Worm (Caenorhabditis elegans) whole organism, L3 larva: ENCODE results near the gene sru-4.

Experiments
- R02D3.7 ChIP-seq: fragments of 150-350 bp; optimal IDR thresholded peaks from 2 replicates; lab custom pipeline; 2014; ENCODE audit warnings: missing biosample characterization, missing genetic modification characterization
- ZK546.5 ChIP-seq: sonication (generic microtip); optimal IDR thresholded peaks from 2 replicates; lab custom pipeline; 2017; ENCODE audit warnings: missing biosample characterization, missing genetic modification characterization
- aly-2 ChIP-seq: fragments of 150-350 bp; optimal IDR thresholded peaks from 2 replicates; lab custom pipeline; 2014; ENCODE audit warnings: missing biosample characterization, missing genetic modification characterization
- ama-1 ChIP-seq: fragments of 150-350 bp; optimal IDR thresholded peaks from 2 replicates; lab custom pipeline; 2018
- ceh-16 ChIP-seq: sonication (generic microtip); optimal IDR thresholded peaks from 2 replicates; lab custom pipeline; 2017; ENCODE audit warnings: missing biosample characterization, missing genetic modification characterization
- ceh-28 ChIP-seq: fragments of 150-350 bp; optimal IDR thresholded peaks from 2 replicates; lab custom pipeline; 2014; ENCODE audit warnings: missing biosample characterization, missing genetic modification reagents, missing genetic modification characterization
- ceh-9 ChIP-seq: sonication (generic microtip); optimal IDR thresholded peaks from 2 replicates; lab custom pipeline; 2018; ENCODE audit warnings: missing biosample characterization, missing genetic modification characterization
- daf-12 ChIP-seq: fragments of 150-350 bp; optimal IDR thresholded peaks from 2 replicates; lab custom pipeline; 2014; ENCODE audit warnings: missing biosample characterization, missing genetic modification reagents, missing genetic modification characterization
- egl-27 ChIP-seq: sonication (generic microtip); optimal IDR thresholded peaks from 4 replicates; lab custom pipeline; 2017; ENCODE audit warnings: missing biosample characterization, missing genetic modification reagents, missing genetic modification characterization
- egl-5 ChIP-seq: fragments of 150-350 bp; optimal IDR thresholded peaks from 2 replicates; lab custom pipeline; 2017; ENCODE audit warnings: missing biosample characterization, missing genetic modification reagents, missing genetic modification characterization, inconsistent platforms
- elt-1 ChIP-seq: fragments of 150-350 bp; optimal IDR thresholded peaks from 2 replicates; lab custom pipeline; 2014; ENCODE audit warnings: missing biosample characterization, missing genetic modification characterization
- elt-2 ChIP-seq: sonication (generic microtip); optimal IDR thresholded peaks from 2 replicates; lab custom pipeline; 2016; ENCODE audit warnings: missing genetic modification reagents, mild to moderate bottlenecking, missing genetic modification characterization, missing compliant biosample characterization
- elt-3 ChIP-seq, 3 experiments: fragments of 150-350 bp in 1 of 3; sonication (generic microtip) in 2 of 3; optimal IDR thresholded peaks; 2 replicates in 2 of 3; 4 replicates in 1 of 3; lab custom pipeline; 2014 to 2017; ENCODE audit warnings: missing biosample characterization in 3 of 3, missing genetic modification characterization in 3 of 3
- eor-1 ChIP-seq, 2 experiments: fragments of 150-350 bp; optimal IDR thresholded peaks; 2 replicates each; lab custom pipeline; 2014 to 2018; ENCODE audit warnings: missing biosample characterization in 2 of 2, missing genetic modification characterization in 2 of 2
- fkh-10 ChIP-seq: sonication (generic microtip); optimal IDR thresholded peaks from 2 replicates; lab custom pipeline; 2017; ENCODE audit warnings: missing biosample characterization, missing genetic modification reagents, missing genetic modification characterization
- fkh-2 ChIP-seq: fragments of 150-350 bp; optimal IDR thresholded peaks from 2 replicates; lab custom pipeline; 2014; ENCODE audit warnings: missing biosample characterization, missing genetic modification reagents, missing genetic modification characterization
- fos-1 ChIP-seq: fragments of 150-350 bp; optimal IDR thresholded peaks from 2 replicates; lab custom pipeline; 2014; ENCODE audit warnings: missing biosample characterization, missing genetic modification characterization
- hmg-11 ChIP-seq: sonication (generic microtip); optimal IDR thresholded peaks from 2 replicates; lab custom pipeline; 2016; ENCODE audit warnings: missing genetic modification characterization, missing compliant biosample characterization
- jun-1 ChIP-seq: fragments of 150-350 bp; optimal IDR thresholded peaks from 2 replicates; lab custom pipeline; 2014; ENCODE audit warnings: missing biosample characterization, missing genetic modification reagents, missing genetic modification characterization
- lin-15B ChIP-seq: fragments of 150-350 bp; optimal IDR thresholded peaks from 2 replicates; lab custom pipeline; 2014; ENCODE audit warnings: missing biosample characterization, missing genetic modification characterization
- lsy-12 ChIP-seq: sonication (generic microtip); optimal IDR thresholded peaks from 2 replicates; lab custom pipeline; 2016; ENCODE audit warnings: mild to moderate bottlenecking, missing genetic modification characterization, missing compliant biosample characterization
- mml-1 ChIP-seq: fragments of 150-350 bp; sonication (generic microtip); optimal IDR thresholded peaks from 3 replicates; lab custom pipeline; 2014; ENCODE audit warnings: missing biosample characterization, missing genetic modification characterization
- nfya-1 ChIP-seq: sonication (generic microtip); optimal IDR thresholded peaks from 2 replicates; lab custom pipeline; 2017; ENCODE audit warnings: missing genetic modification characterization, mild to moderate bottlenecking, missing compliant biosample characterization, antibody characterized with exemption, moderate library complexity; ENCODE audit not compliant: insufficient read depth
- nhr-11 ChIP-seq: fragments of 150-350 bp; optimal IDR thresholded peaks from 2 replicates; lab custom pipeline; 2014; ENCODE audit warnings: missing biosample characterization, missing genetic modification characterization
- nhr-12 ChIP-seq: fragments of 150-350 bp; optimal IDR thresholded peaks from 2 replicates; lab custom pipeline; 2014; ENCODE audit warnings: missing biosample characterization, missing genetic modification characterization
- nhr-237 ChIP-seq: fragments of 150-350 bp; optimal IDR thresholded peaks from 2 replicates; lab custom pipeline; 2014; ENCODE audit warnings: missing biosample characterization, missing genetic modification characterization
- nhr-25 ChIP-seq: sonication (generic microtip); optimal IDR thresholded peaks from 2 replicates; lab custom pipeline; 2017; ENCODE audit warnings: missing biosample characterization, missing genetic modification characterization
- nhr-28 ChIP-seq: fragments of 150-350 bp; optimal IDR thresholded peaks from 2 replicates; lab custom pipeline; 2014; ENCODE audit warnings: missing biosample characterization, missing genetic modification characterization
- nhr-43 ChIP-seq: sonication (generic microtip); optimal IDR thresholded peaks from 2 replicates; lab custom pipeline; 2016; ENCODE audit warnings: mild to moderate bottlenecking, missing genetic modification characterization, missing compliant biosample characterization; ENCODE audit not compliant: poor library complexity, severe bottlenecking
- nhr-67 ChIP-seq: fragments of 150-350 bp; optimal IDR thresholded peaks from 2 replicates; lab custom pipeline; 2014; ENCODE audit warnings: missing biosample characterization, missing genetic modification characterization
- nhr-76 ChIP-seq: fragments of 150-350 bp; sonication (generic microtip); optimal IDR thresholded peaks from 5 replicates; lab custom pipeline; 2014; ENCODE audit warnings: missing biosample characterization, missing genetic modification characterization
- nhr-77 ChIP-seq: fragments of 150-350 bp; optimal IDR thresholded peaks from 2 replicates; lab custom pipeline; 2014; ENCODE audit warnings: missing biosample characterization, missing genetic modification characterization
- pha-4 ChIP-seq: fragments of 150-350 bp; optimal IDR thresholded peaks from 2 replicates; lab custom pipeline; 2014; ENCODE audit warnings: missing biosample characterization, missing genetic modification reagents, missing genetic modification characterization
- pqm-1 ChIP-seq: fragments of 150-350 bp; optimal IDR thresholded peaks from 2 replicates; lab custom pipeline; 2017; ENCODE audit warnings: missing biosample characterization, missing genetic modification characterization, inconsistent platforms
- sea-2 ChIP-seq: fragments of 150-350 bp; sonication (generic microtip); optimal IDR thresholded peaks from 4 replicates; lab custom pipeline; 2014; ENCODE audit warnings: missing biosample characterization, missing genetic modification reagents, missing genetic modification characterization
- skn-1 ChIP-seq: fragments of 150-350 bp; optimal IDR thresholded peaks from 2 replicates; lab custom pipeline; 2014; ENCODE audit warnings: missing biosample characterization, missing genetic modification characterization
- snpc-4 ChIP-seq: fragments of 150-350 bp; optimal IDR thresholded peaks from 2 replicates; lab custom pipeline; 2014; ENCODE audit warnings: missing biosample characterization, missing genetic modification characterization
- tbx-2 ChIP-seq: sonication (generic microtip); optimal IDR thresholded peaks from 2 replicates; lab custom pipeline; 2016; ENCODE audit warnings: mild to moderate bottlenecking, missing genetic modification characterization, missing compliant biosample characterization
- unc-39 ChIP-seq: sonication (generic microtip); optimal IDR thresholded peaks from 4 replicates; lab custom pipeline; 2017; ENCODE audit warnings: missing biosample characterization, missing genetic modification characterization
- unc-62 ChIP-seq: fragments of 150-350 bp; sonication (generic microtip); optimal IDR thresholded peaks from 4 replicates; lab custom pipeline; 2014; ENCODE audit warnings: missing biosample characterization, missing genetic modification reagents, missing genetic modification characterization
- zag-1 ChIP-seq: fragments of 150-350 bp; optimal IDR thresholded peaks from 2 replicates; lab custom pipeline; 2014; ENCODE audit warnings: missing biosample characterization, missing genetic modification characterization
- ztf-11 ChIP-seq: fragments of 150-350 bp; optimal IDR thresholded peaks from 2 replicates; lab custom pipeline; 2014; ENCODE audit warnings: missing biosample characterization, missing genetic modification characterization
- ztf-4 ChIP-seq: fragments of 150-350 bp; optimal IDR thresholded peaks from 2 replicates; lab custom pipeline; 2014; ENCODE audit warnings: missing biosample characterization, missing genetic modification characterization

The sru-4 gene

ce11 chrIV:9500100-9500499 lies 1.9 kb downstream of the sru-4 start, which contains the start of gene ugt-21:
ugt-21 (plus strand) TSS chrIV:9500311.
- no peak for TF ChIP-seq nhr-11 (tag; lab: Kevin White, UChicago)
- peak; percentile 52 for TF ChIP-seq elt-2 (tag; lab: Kevin White, UChicago)
- TF ChIP-seq skn-1 = no peak
- TF ChIP-seq pha-4 = no peak
- no peak for TF ChIP-seq nhr-77 (tag; lab: Kevin White, UChicago)
- TF ChIP-seq jun-1 (tag; lab: Kevin White, UChicago) = no peak

DNA sequence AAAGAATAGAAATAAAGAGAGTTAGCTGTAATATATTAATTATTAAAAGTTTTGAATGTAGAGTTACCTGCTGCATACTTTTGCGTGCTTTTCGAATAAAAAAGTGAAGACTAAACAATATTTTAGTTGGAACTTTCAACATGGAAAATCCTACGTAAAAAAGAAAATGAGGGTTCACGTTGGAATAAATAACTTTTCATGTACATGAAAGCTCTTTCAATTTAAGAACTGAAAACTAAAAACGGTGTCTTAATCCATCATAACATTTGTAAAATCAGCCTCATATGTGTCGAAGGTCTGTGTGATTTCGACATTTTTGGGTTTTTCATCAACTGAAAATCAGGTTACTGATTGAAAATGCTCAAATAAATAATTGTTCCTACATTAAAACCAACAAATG lies 8.1 kb downstream of the sru-4 start, which contains the start of gene ttr-9:
Gene ttr-9 (minus strand): TSS at position 101 of the 400 bp plus-strand sequence.
- no peak for TF ChIP-seq ama-1 (lab: Kevin White, UChicago)

DNA sequence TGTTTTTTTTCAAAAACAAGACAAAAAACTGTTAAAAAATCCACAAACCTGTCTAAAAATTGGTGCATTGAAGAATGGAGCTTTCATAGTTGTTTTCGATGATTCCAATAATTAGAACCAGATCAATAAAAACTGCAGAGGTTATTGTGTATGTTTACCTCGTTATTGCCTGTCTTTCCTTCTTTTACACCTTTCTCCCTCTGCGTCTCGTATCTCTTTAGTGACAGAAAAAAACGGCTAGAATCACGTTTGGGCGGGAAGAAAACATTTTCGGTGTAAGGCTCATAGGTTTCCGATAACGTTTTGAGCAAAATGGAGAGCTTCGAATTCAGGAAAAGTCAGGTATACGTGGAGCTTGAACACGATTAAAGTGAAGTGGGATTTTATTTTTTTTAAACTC lies 10.4 kb downstream of the sru-4 start, which contains the start of gene ethe-1:
Gene ethe-1 (minus strand): TSS at position 150 of the 400 bp plus-strand sequence.
- TF ChIP-seq elt-2 (tag; lab: Kevin White, UChicago) (peak; percentile 21), lin-15B (no peak), R02D3.7 (no peak), pqm-1 (no peak), unc-39 (tag; lab: Kevin White, UChicago) (no peak), aly-2 (tag; lab: Kevin White, UChicago) (no peak), egl-5 (tag; lab: Kevin White, UChicago) (no peak), mml-1 (tag; lab: Kevin White, UChicago) (no peak), nhr-25 (tag; lab: Kevin White, UChicago) (peak; percentile 19), nhr-77 (tag; lab: Kevin White, UChicago) (no peak), fkh-2 (tag; lab: Kevin White, UChicago) (no peak), zag-1 (tag; lab: Kevin White, UChicago) (no peak), fos-1 (tag; lab: Kevin White, UChicago) (no peak), ceh-16 (tag; lab: Kevin White, UChicago) (no peak), jun-1 (tag; lab: Kevin White, UChicago) (no peak), nhr-76 (tag; lab: Kevin White, UChicago) (no peak), unc-62 (no peak), pha-4 (peak; percentile 78), ztf-11 (no peak), egl-27 (tag; lab: Kevin White, UChicago) (no peak), sea-2 (GFP tag; lab: Kevin White, UChicago) (no peak), snpc-4 (tag; lab: Kevin White, UChicago) (peak; percentile 44), ZK546.5 (tag; lab: Kevin White, UChicago) (no peak), nhr-43 (tag; lab: Kevin White, UChicago) (no peak), fkh-10 (GFP tag; lab: Kevin White, UChicago) (no peak), nhr-12 (no peak)

DNA sequence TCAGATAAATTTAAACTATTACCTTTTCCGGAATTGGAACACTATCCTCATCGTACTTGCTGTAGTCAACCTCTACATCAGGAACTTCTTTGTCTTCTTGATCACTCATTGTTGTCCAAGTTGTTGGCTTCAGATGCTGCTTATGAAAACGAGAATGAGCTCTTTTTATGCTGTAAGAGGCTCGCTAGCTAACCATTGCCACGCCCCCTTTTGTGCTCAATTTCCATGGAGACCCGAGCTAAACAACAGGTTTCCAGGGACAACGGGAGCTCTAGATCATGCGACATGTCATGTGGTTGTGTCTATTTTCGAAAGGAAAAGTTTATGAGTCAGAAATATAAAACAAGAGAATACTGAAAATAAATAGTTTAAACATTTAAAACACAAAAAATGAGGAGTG lies 12.3 kb downstream of the sru-4 start, which contains the start of gene C33A12.4:
Gene C33A12.4 (minus strand): TSS at position 131 of the 400 bp plus-strand sequence.
- TF ChIP-seq fkh-10 (GFP tag; lab: Kevin White, UChicago) (peak; percentile 17), nfya-1 (tag; lab: Kevin White, UChicago) (peak; percentile 2), elt-1 (tag; lab: Kevin White, UChicago) (no peak), daf-12 (tag; lab: Kevin White, UChicago) (no peak), ceh-28 (tag; lab: Kevin White, UChicago) (no peak), eor-1 (tag; optimal IDR thresholded peaks at IDR 0.05; lab: Kevin White, UChicago) (no peak), skn-1 (no peak), nhr-76 (tag; lab: Kevin White, UChicago) (no peak)

ce11 chrIV:9511221-9511638 lies 13.0 kb downstream of the sru-4 start:
- TF ChIP-seq lin-15B = peak; percentile 41
- no peak for TF ChIP-seq nhr-77 (tag; lab: Kevin White, UChicago)
- TF ChIP-seq fkh-2 (tag; lab: Kevin White, UChicago) = no peak
- no peak for TF ChIP-seq elt-1 (tag; lab: Kevin White, UChicago)
- TF ChIP-seq nhr-237 (tag; lab: Kevin White, UChicago) = no peak
- no peak for TF ChIP-seq sea-2 (GFP tag; lab: Kevin White, UChicago)
- peak; percentile 72 for TF ChIP-seq R02D3.7
- peak; percentile 88 for TF ChIP-seq hmg-11
- TF ChIP-seq snpc-4 (tag; lab: Kevin White, UChicago) = peak; percentile 99
- TF ChIP-seq tbx-2 (tag; lab: Kevin White, UChicago) = peak; percentile 68
- no peak for TF ChIP-seq ztf-4
- TF ChIP-seq zag-1 (tag; lab: Kevin White, UChicago) = peak; percentile 51
- TF ChIP-seq mml-1 (tag; lab: Kevin White, UChicago) = no peak
- no peak for TF ChIP-seq ceh-9
- peak; percentile 59 for TF ChIP-seq ceh-28 (tag; lab: Kevin White, UChicago)
- TF ChIP-seq nfya-1 (tag; lab: Kevin White, UChicago) = peak; percentile 90
- peak; percentile 28 for TF ChIP-seq jun-1 (tag; lab: Kevin White, UChicago)
- TF ChIP-seq nhr-67 (tag; lab: Kevin White, UChicago) = no peak
- TF ChIP-seq elt-3 (tag; optimal IDR thresholded peaks at IDR 0.05; lab: Kevin White, UChicago) = no peak
- peak; percentile 59 for TF ChIP-seq nhr-28 (tag; lab: Kevin White, UChicago)
- TF ChIP-seq aly-2 (tag; lab: Kevin White, UChicago) = no peak
- TF ChIP-seq pqm-1 = peak; percentile 0
- peak; percentile 49 for TF ChIP-seq daf-12 (tag; lab: Kevin White, UChicago)
- peak; percentile 83 for TF ChIP-seq lsy-12 (tag; lab: Kevin White, UChicago)
- no peak for TF ChIP-seq nhr-11 (tag; lab: Kevin White, UChicago)
- TF ChIP-seq elt-2 (tag; lab: Kevin White, UChicago) = no peak
